Fruit fly (Drosophila melanogaster) whole organism, embryonic: Measurements from ENCODE around the gene spn-F.
A peak's percentile ranks its signal among the peaks of the same experiment; 100 is the strongest.

Source experiments
- CG11398 ChIP-seq: fragments of 200-800 bp; sonication (Bioruptor generic); optimal IDR thresholded peaks from 2 replicates; lab custom pipeline; 2016; ENCODE audit warnings: missing biosample characterization, missing genetic modification characterization
- CG13424 ChIP-seq: fragments of 200-800 bp; sonication (Bioruptor generic); optimal IDR thresholded peaks from 2 replicates; lab custom pipeline; 2019; ENCODE audit warnings: missing biosample characterization, mild to moderate bottlenecking, missing genetic modification characterization, moderate library complexity
- CG14441 ChIP-seq: fragments of 200-800 bp; sonication (Bioruptor generic); IDR thresholded peaks from 2 replicates; pipeline ENCODE4 v1.3.6; 2022; ENCODE audit warnings: missing biosample characterization, missing genetic modification characterization
- CG15269 ChIP-seq: fragments of 200-800 bp; sonication (Bioruptor generic); optimal IDR thresholded peaks from 2 replicates; lab custom pipeline; 2018; ENCODE audit warnings: missing biosample characterization, mild to moderate bottlenecking, missing genetic modification characterization, moderate library complexity
- CG15601 ChIP-seq: fragments of 200-800 bp; sonication (Bioruptor generic); optimal IDR thresholded peaks from 3 replicates; lab custom pipeline; 2019; ENCODE audit warnings: missing biosample characterization, mild to moderate bottlenecking, missing genetic modification characterization, moderate library complexity
- CG16815 ChIP-seq: fragments of 200-800 bp; sonication (Bioruptor generic); optimal IDR thresholded peaks from 3 replicates; lab custom pipeline; 2017; ENCODE audit warnings: missing biosample characterization, mild to moderate bottlenecking, missing genetic modification characterization
- CG18011 ChIP-seq: fragments of 200-800 bp; sonication (Bioruptor generic); optimal IDR thresholded peaks from 2 replicates; lab custom pipeline; 2017; ENCODE audit warnings: missing biosample characterization, missing genetic modification characterization, mild to moderate bottlenecking, moderate library complexity, missing genotype
- CG2202 ChIP-seq: fragments of 200-800 bp; sonication (Bioruptor generic); optimal IDR thresholded peaks from 2 replicates; lab custom pipeline; 2018; ENCODE audit warnings: missing biosample characterization, mild to moderate bottlenecking, missing genetic modification characterization
- CG2678 ChIP-seq: fragments of 200-800 bp; sonication (Bioruptor generic); optimal IDR thresholded peaks from 3 replicates; lab custom pipeline; 2019; ENCODE audit warnings: missing biosample characterization, mild to moderate bottlenecking, missing genetic modification characterization, moderate library complexity
- CG30431 ChIP-seq: fragments of 200-800 bp; sonication (Bioruptor generic); optimal IDR thresholded peaks from 2 replicates; lab custom pipeline; 2017; ENCODE audit warnings: missing biosample characterization, missing genetic modification characterization
- CG4404 ChIP-seq: fragments of 200-800 bp; sonication (Bioruptor generic); IDR thresholded peaks from 2 replicates; pipeline ENCODE4 v1.3.6; 2022; ENCODE audit warnings: missing biosample characterization, missing genetic modification characterization
- CG5180 ChIP-seq: fragments of 200-800 bp; sonication (Bioruptor generic); optimal IDR thresholded peaks from 3 replicates; lab custom pipeline; 2017; ENCODE audit warnings: missing biosample characterization, missing genetic modification characterization, mild to moderate bottlenecking, moderate library complexity, missing genetic modification reagents
- CG6854 ChIP-seq: fragments of 200-800 bp; sonication (Bioruptor generic); optimal IDR thresholded peaks from 3 replicates; lab custom pipeline; 2017; ENCODE audit warnings: missing biosample characterization, mild to moderate bottlenecking, missing genetic modification characterization
- CG7987 ChIP-seq: fragments of 200-800 bp; sonication (Bioruptor generic); optimal IDR thresholded peaks from 2 replicates; lab custom pipeline; 2018; ENCODE audit warnings: missing biosample characterization, mild to moderate bottlenecking, missing genetic modification characterization, moderate library complexity
- CG8765 ChIP-seq: fragments of 200-800 bp; sonication (Bioruptor generic); IDR thresholded peaks from 2 replicates; pipeline ENCODE4 v1.3.6; 2022; ENCODE audit warnings: missing biosample characterization, missing genetic modification characterization
- Dbx ChIP-seq: fragments of 200-800 bp; sonication (Bioruptor generic); IDR thresholded peaks from 3 replicates; pipeline ENCODE4 v1.3.6; 2022; ENCODE audit warnings: missing biosample characterization, missing genetic modification characterization
- Eip74EF ChIP-seq, 2 experiments: fragments of 200-800 bp in 1 of 2; fragments of >200 bp in 1 of 2; sonication (Bioruptor generic) in 1 of 2; optimal IDR thresholded peaks; 2 replicates each; lab custom pipeline; 2017 to 2019; ENCODE audit warnings: missing biosample characterization in 2 of 2, missing genetic modification characterization in 2 of 2, mild to moderate bottlenecking in 1 of 2, moderate library complexity in 1 of 2
- H15 ChIP-seq: fragments of 200-800 bp; sonication (Bioruptor generic); IDR thresholded peaks from 3 replicates; pipeline ENCODE4 v1.3.6; 2022; ENCODE audit warnings: missing biosample characterization, missing genetic modification characterization
- Mad ChIP-seq: fragments of 200-800 bp; sonication (Bioruptor generic); optimal IDR thresholded peaks from 2 replicates; lab custom pipeline; 2016; ENCODE audit warnings: missing biosample characterization, missing genetic modification characterization
- Nf-YA ChIP-seq: fragments of 200-800 bp; sonication (Bioruptor generic); IDR thresholded peaks from 2 replicates; pipeline ENCODE4 v1.3.6; 2022; ENCODE audit warnings: missing biosample characterization, missing genetic modification characterization
- Nf-YC ChIP-seq: fragments of 200-800 bp; optimal IDR thresholded peaks from 3 replicates; lab custom pipeline; 2019; ENCODE audit warnings: missing biosample characterization, mild to moderate bottlenecking, missing genetic modification characterization, moderate library complexity
- Trl ChIP-seq, 3 experiments: fragments of >200 bp in 2 of 3; fragments of 200-800 bp in 1 of 3; sonication (Bioruptor generic) in 1 of 3; optimal IDR thresholded peaks; 2 replicates in 1 of 3; 3 replicates in 2 of 3; lab custom pipeline; 2016 to 2017; ENCODE audit warnings: missing biosample characterization in 1 of 3, missing genetic modification characterization in 1 of 3
- Xbp1 ChIP-seq: fragments of 200-800 bp; sonication (Bioruptor generic); optimal IDR thresholded peaks from 3 replicates; lab custom pipeline; 2016; ENCODE audit warnings: missing biosample characterization, mild to moderate bottlenecking, missing genetic modification characterization
- abd-A ChIP-seq: fragments of 200-800 bp; sonication (Bioruptor generic); optimal IDR thresholded peaks from 3 replicates; lab custom pipeline; 2019; ENCODE audit warnings: missing biosample characterization, mild to moderate bottlenecking, missing genetic modification characterization, moderate library complexity
- bab2 ChIP-seq: fragments of 200-800 bp; sonication (Bioruptor generic); optimal IDR thresholded peaks from 2 replicates; lab custom pipeline; 2016; ENCODE audit warnings: missing biosample characterization, missing genetic modification characterization
- bigmax ChIP-seq: fragments of 200-800 bp; sonication (Bioruptor generic); optimal IDR thresholded peaks from 2 replicates; lab custom pipeline; 2018; ENCODE audit warnings: missing biosample characterization, mild to moderate bottlenecking, missing genetic modification characterization
- ci ChIP-seq: fragments of 200-800 bp; sonication (Bioruptor generic); IDR thresholded peaks from 3 replicates; pipeline ENCODE4 v1.3.6; 2022; ENCODE audit warnings: missing biosample characterization, missing genetic modification characterization
- cwo ChIP-seq: fragments of 200-800 bp; sonication (Bioruptor generic); optimal IDR thresholded peaks from 3 replicates; lab custom pipeline; 2017; ENCODE audit warnings: missing biosample characterization, missing genetic modification characterization, mild to moderate bottlenecking, moderate library complexity, missing genetic modification reagents
- dmrt99B ChIP-seq: fragments of 200-800 bp; sonication (Bioruptor generic); optimal IDR thresholded peaks from 2 replicates; lab custom pipeline; 2018; ENCODE audit warnings: missing biosample characterization, mild to moderate bottlenecking, missing genetic modification characterization, moderate library complexity
- dpn ChIP-seq, 2 experiments: fragments of 200-800 bp; sonication (Bioruptor generic); optimal IDR thresholded peaks; 3 replicates each; lab custom pipeline; 2016; ENCODE audit warnings: missing biosample characterization in 2 of 2, missing genetic modification characterization in 2 of 2
- fd3F ChIP-seq: fragments of 200-800 bp; sonication (Bioruptor generic); optimal IDR thresholded peaks from 2 replicates; lab custom pipeline; 2018; ENCODE audit warnings: missing biosample characterization, mild to moderate bottlenecking, missing genetic modification characterization, moderate library complexity
- fu2 ChIP-seq: fragments of 200-800 bp; sonication (Bioruptor generic); optimal IDR thresholded peaks from 2 replicates; lab custom pipeline; 2016; ENCODE audit warnings: missing biosample characterization, missing genetic modification characterization
- lmd ChIP-seq: fragments of 200-800 bp; sonication (Bioruptor generic); IDR thresholded peaks from 2 replicates; pipeline ENCODE4 v1.3.6; 2022; ENCODE audit warnings: missing biosample characterization, missing genetic modification characterization
- mam ChIP-seq: fragments of 200-800 bp; sonication (Bioruptor generic); optimal IDR thresholded peaks from 3 replicates; lab custom pipeline; 2016; ENCODE audit warnings: missing biosample characterization, missing genetic modification characterization
- org-1 ChIP-seq: fragments of 200-800 bp; sonication (Bioruptor generic); optimal IDR thresholded peaks from 2 replicates; lab custom pipeline; 2017; ENCODE audit warnings: missing biosample characterization, missing genetic modification characterization
- pita ChIP-seq: fragments of 200-800 bp; sonication (Bioruptor generic); optimal IDR thresholded peaks from 2 replicates; lab custom pipeline; 2017; ENCODE audit warnings: missing biosample characterization, mild to moderate bottlenecking, missing genetic modification characterization
- sc ChIP-seq, 3 experiments: fragments of >200 bp in 2 of 3; fragments of 200-800 bp in 1 of 3; sonication (Bioruptor generic) in 1 of 3; optimal IDR thresholded peaks; 2 replicates in 2 of 3; 3 replicates in 1 of 3; lab custom pipeline; 2017; ENCODE audit warnings: mild to moderate bottlenecking in 1 of 3, missing biosample characterization in 1 of 3, missing genetic modification characterization in 1 of 3, missing genetic modification reagents in 1 of 3
- schlank ChIP-seq: fragments of 200-800 bp; sonication (Bioruptor generic); optimal IDR thresholded peaks from 2 replicates; lab custom pipeline; 2018; ENCODE audit warnings: missing biosample characterization, mild to moderate bottlenecking, missing genetic modification characterization
- stc ChIP-seq: fragments of 200-800 bp; sonication (Bioruptor generic); IDR thresholded peaks from 2 replicates; pipeline ENCODE4 v1.3.6; 2022; ENCODE audit warnings: missing biosample characterization, missing genetic modification characterization
- trh ChIP-seq: fragments of 200-800 bp; sonication (Bioruptor generic); optimal IDR thresholded peaks from 2 replicates; lab custom pipeline; 2016; ENCODE audit warnings: missing biosample characterization, missing genetic modification characterization
- vnd ChIP-seq: fragments of 200-800 bp; sonication (Bioruptor generic); IDR thresholded peaks from 3 replicates; pipeline ENCODE4 v1.3.6; 2022; ENCODE audit warnings: missing biosample characterization, missing genetic modification characterization; ENCODE audit not compliant: partially characterized antibody
- zfh2 ChIP-seq: fragments of 200-800 bp; sonication (Bioruptor generic); optimal IDR thresholded peaks from 2 replicates; lab custom pipeline; 2016; ENCODE audit warnings: missing biosample characterization, missing genetic modification characterization

spn-F gene

DNA sequence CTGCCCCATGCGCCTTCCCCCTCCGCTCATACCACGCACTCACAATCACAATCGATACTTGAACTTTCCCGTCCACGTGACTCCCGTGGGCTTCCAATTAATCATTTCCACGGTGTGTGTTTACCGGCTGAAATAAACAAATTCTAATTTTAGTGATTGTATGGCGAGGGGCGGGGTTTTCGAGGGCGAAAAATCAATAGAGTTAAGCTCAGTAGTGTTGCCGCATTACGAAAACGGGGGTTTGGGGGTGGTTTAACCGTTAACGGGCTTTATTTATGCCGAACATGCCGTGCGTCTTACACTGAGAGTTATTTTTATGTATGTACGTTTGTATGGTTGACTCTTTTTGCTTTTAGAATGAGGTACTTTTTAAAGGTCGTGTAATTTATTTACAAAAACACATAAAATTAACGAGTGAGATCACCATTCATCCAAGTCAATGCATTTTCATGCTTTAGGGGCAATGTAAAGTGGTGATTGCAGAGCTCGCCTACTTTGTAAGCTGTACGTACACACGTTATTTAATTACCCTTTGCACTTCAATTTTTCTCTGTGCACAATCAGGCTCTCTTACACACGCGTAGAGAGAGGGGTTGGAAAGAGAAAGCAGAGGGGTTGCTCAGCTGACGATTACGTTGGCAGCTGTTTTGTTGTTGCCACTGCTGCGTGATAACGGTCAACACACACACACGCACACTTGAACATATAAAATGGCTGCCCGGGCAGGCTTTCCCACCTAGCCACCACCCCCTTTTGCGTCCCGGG, 32.6 kb upstream of the spn-F start (continued):
- TF ChIP-seq Xbp1 = peak; percentile 85
- TF ChIP-seq CG6854 (GFP tag; lab: Kevin White, UChicago) = peak; percentile 48
- TF ChIP-seq stc (GFP tag; lab: Robert Waterston, UW) = no peak
- peak; percentile 82 for TF ChIP-seq cwo (GFP tag; lab: Kevin White, UChicago)
- TF ChIP-seq CG11398 (GFP tag; lab: Kevin White, UChicago) = peak; percentile 70
- TF ChIP-seq CG16815 (GFP tag; lab: Kevin White, UChicago) = peak; percentile 84
- TF ChIP-seq lmd (GFP tag; lab: Robert Waterston, UW) = no peak
- TF ChIP-seq CG4404 (GFP tag; lab: Robert Waterston, UW) = no peak
- TF ChIP-seq Nf-YC (tag; lab: Kevin White, UChicago) = peak; percentile 72
- peak; percentile 69 for TF ChIP-seq CG30431
- peak; percentile 90 for TF ChIP-seq mam
- peak; percentile 85 to 89 for TF ChIP-seq dpn (GFP tag; optimal IDR thresholded peaks at IDR 0.05; lab: Kevin White, UChicago)
- TF ChIP-seq trh (GFP tag; lab: Kevin White, UChicago) = peak; percentile 41
- peak; percentile 87 for TF ChIP-seq CG15269 (tag; lab: Kevin White, UChicago)
- TF ChIP-seq Dbx (GFP tag; lab: Robert Waterston, UW) = no peak
- TF ChIP-seq bigmax (GFP tag; lab: Kevin White, UChicago) = no peak
- no peak for TF ChIP-seq Nf-YA
- TF ChIP-seq sc (optimal IDR thresholded peaks at IDR 0.05; lab: Kevin White, UChicago) = no peak
- TF ChIP-seq sc (GFP tag; optimal IDR thresholded peaks at IDR 0.05; lab: Kevin White, UChicago) = peak; percentile 78
- TF ChIP-seq pita (GFP tag; lab: Kevin White, UChicago) = no peak
- peak; percentile 89 for TF ChIP-seq bab2 (GFP tag; lab: Kevin White, UChicago)
- TF ChIP-seq abd-A (tag; lab: Kevin White, UChicago) = no peak
- TF ChIP-seq CG2678 (tag; lab: Kevin White, UChicago) = peak; percentile 91
- peak; percentile 87 for TF ChIP-seq fu2 (GFP tag; lab: Kevin White, UChicago)
- TF ChIP-seq Eip74EF (GFP tag; optimal IDR thresholded peaks at IDR 0.05; lab: Kevin White, UChicago) = peak in 1 of 2 experiments; percentile 66
- peak in 1 of 2 experiments; percentile 43 for TF ChIP-seq Trl (optimal IDR thresholded peaks at IDR 0.05; lab: Kevin White, UChicago)
- TF ChIP-seq Trl (GFP tag; optimal IDR thresholded peaks at IDR 0.05; lab: Kevin White, UChicago) = peak; percentile 86
- TF ChIP-seq CG18011 (GFP tag; lab: Kevin White, UChicago) = peak; percentile 63
- TF ChIP-seq Mad (GFP tag; lab: Kevin White, UChicago) = peak; percentile 65
- peak; percentile 72 for TF ChIP-seq schlank (tag; lab: Kevin White, UChicago)
- TF ChIP-seq H15 (GFP tag; lab: Robert Waterston, UW) = no peak
- TF ChIP-seq CG7987 (GFP tag; lab: Kevin White, UChicago) = no peak
- TF ChIP-seq CG8765 (GFP tag; lab: Robert Waterston, UW) = no peak
- TF ChIP-seq CG14441 (GFP tag; lab: Robert Waterston, UW) = no peak
- TF ChIP-seq ci (GFP tag; lab: Robert Waterston, UW) = no peak
- TF ChIP-seq CG15601 (tag; lab: Kevin White, UChicago) = peak; percentile 69
- peak; percentile 90 for TF ChIP-seq CG13424
- peak; percentile 90 for TF ChIP-seq org-1
- TF ChIP-seq CG2202 = peak; percentile 68
- TF ChIP-seq CG5180 (GFP tag; lab: Kevin White, UChicago) = peak; percentile 66
- TF ChIP-seq vnd (GFP tag; lab: Robert Waterston, UW) = no peak
- peak; percentile 70 for TF ChIP-seq zfh2 (GFP tag; lab: Kevin White, UChicago)
- peak; percentile 89 for TF ChIP-seq dmrt99B (tag; lab: Kevin White, UChicago)
- TF ChIP-seq fd3F (GFP tag; lab: Kevin White, UChicago) = peak; percentile 64
- TF ChIP-seq, all 482 proteins: peak for 284
